Fruit fly (Drosophila melanogaster) whole organism, pupa: Measurements from ENCODE around the gene yps.

Experiments
- CG10348 ChIP-seq: fragments of 200-800 bp; sonication (Bioruptor generic); IDR thresholded peaks from 2 replicates; pipeline ENCODE4 v1.3.6; 2022; ENCODE audit warnings: missing biosample characterization, missing genetic modification characterization
- CG12605 ChIP-seq: fragments of 200-800 bp; sonication (Bioruptor generic); IDR thresholded peaks from 2 replicates; pipeline ENCODE4 v1.3.6; 2022; ENCODE audit warnings: missing biosample characterization, missing genetic modification characterization
- CG13204 ChIP-seq: fragments of 200-800 bp; sonication (Bioruptor generic); optimal IDR thresholded peaks from 2 replicates; lab custom pipeline; 2018; ENCODE audit warnings: missing biosample characterization, mild to moderate bottlenecking, missing genetic modification characterization, moderate library complexity
- CG17806 ChIP-seq: fragments of 200-800 bp; sonication (Bioruptor generic); optimal IDR thresholded peaks from 2 replicates; lab custom pipeline; 2018; ENCODE audit warnings: missing biosample characterization, mild to moderate bottlenecking, missing genetic modification characterization, moderate library complexity
- CG32121 ChIP-seq: fragments of 200-800 bp; sonication (Bioruptor generic); IDR thresholded peaks from 2 replicates; pipeline ENCODE4 v1.3.6; 2022; ENCODE audit warnings: missing biosample characterization, missing genetic modification characterization
- EcR ChIP-seq: fragments of 200-800 bp; sonication (Bioruptor generic); optimal IDR thresholded peaks from 3 replicates; lab custom pipeline; 2019; ENCODE audit warnings: missing biosample characterization, missing genetic modification characterization, mild to moderate bottlenecking, moderate library complexity, missing genetic modification reagents
- Ets98B ChIP-seq: fragments of 200-800 bp; sonication (Bioruptor generic); IDR thresholded peaks from 2 replicates; pipeline ENCODE4 v1.3.6; 2022; ENCODE audit warnings: missing biosample characterization, missing genetic modification characterization
- Pif1A ChIP-seq: fragments of 200-800 bp; sonication (Bioruptor generic); optimal IDR thresholded peaks from 3 replicates; lab custom pipeline; 2016; ENCODE audit warnings: missing biosample characterization, missing genetic modification characterization

DNA sequence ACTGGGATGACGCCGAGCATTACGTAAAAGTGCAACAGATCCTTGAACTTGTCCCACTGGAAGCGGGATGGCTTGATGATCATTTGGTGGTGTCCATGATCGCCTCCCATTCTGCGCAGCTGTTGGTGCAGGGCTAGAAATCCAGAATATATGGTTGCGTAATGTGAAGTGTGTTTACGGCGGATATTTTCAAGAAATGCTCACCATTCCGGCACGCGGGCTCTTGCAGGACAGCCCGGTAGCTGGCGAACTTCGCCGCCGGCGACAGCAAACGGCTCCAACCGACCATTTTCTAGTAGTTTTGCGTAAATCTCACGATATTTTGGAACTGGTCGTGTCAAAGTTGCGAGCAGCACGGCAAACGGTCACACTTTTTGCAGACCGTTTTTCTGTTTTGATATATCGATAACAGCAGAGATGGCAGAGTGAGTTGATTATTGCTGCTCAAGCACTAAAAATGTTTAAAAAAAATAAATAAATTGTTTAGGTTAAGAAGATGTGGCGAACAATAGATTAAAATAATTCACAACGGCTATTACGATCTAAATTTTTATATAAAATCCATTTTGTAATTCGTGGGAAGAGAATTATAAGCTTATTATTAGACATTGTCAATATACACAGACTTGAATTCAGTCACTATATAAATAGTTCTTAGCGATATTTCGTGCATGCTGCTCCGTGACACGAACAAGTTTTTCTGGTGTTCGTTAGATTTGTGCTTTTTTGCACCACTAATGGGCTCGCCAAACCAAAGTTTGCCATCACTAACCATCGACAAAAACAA lies 13.4 kb upstream of the yps start, which contains the start of the genes ND-SGDH and RhoGAP68F:
- TF ChIP-seq Ets98B, result peak; percentile 53; the same call in 1 of the 2 replicates
- no peak for TF ChIP-seq Pif1A
- TF ChIP-seq CG12605 (GFP tag; lab: Robert Waterston, UW), result no peak
- TF ChIP-seq CG17806 (tag; lab: Kevin White, UChicago), result peak; percentile 48
- TF ChIP-seq EcR (GFP tag; lab: Kevin White, UChicago), result no peak
- TF ChIP-seq CG13204 (GFP tag; lab: Kevin White, UChicago), result no peak
- peak; percentile 45; the same call in 1 of the 2 replicates for TF ChIP-seq CG32121 (GFP tag; lab: Robert Waterston, UW)
- TF ChIP-seq CG10348 (GFP tag; lab: Robert Waterston, UW), result 0 out of 2 replicates have a peak, but pooled peaks have one; percentile 20
